Worm (Caenorhabditis elegans): ENCODE measurements around the gene egl-47.

Gene egl-47

DNA sequence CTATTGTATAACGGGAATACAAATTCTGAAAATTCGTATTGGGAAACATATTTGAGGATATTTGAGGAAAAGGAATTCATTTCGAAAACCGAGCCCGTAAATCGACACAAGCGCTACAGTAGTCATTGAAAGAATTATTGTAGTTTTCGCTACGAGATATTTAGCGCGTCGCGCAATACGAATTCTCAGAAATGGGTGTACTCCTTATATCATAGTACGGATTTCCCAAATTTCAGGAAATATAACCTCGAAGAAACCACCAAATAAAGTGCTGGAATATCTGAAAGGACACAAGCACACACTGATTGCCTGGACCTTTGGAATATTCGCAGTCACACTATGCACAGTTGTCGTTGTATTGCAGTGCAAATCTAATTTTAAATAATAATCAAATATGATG, 28.0 kb downstream of the egl-47 start:
- no peak for TF ChIP-seq nhr-10 (tag; optimal IDR thresholded peaks at IDR 0.05)
- TF ChIP-seq nhr-77 (tag; optimal IDR thresholded peaks at IDR 0.05): no peak
- no peak for TF ChIP-seq nhr-23 (tag; optimal IDR thresholded peaks at IDR 0.05)
- no peak for TF ChIP-seq blmp-1 (tag; optimal IDR thresholded peaks at IDR 0.05; ENCODE audit: insufficient read depth)
- TF ChIP-seq ztf-1 (GFP tag; conservative IDR thresholded peaks at IDR 0.05): no peak
- no peak for TF ChIP-seq nhr-12 (tag; optimal IDR thresholded peaks at IDR 0.05)
- TF ChIP-seq peb-1 (tag; optimal IDR thresholded peaks at IDR 0.05): no peak
- no peak for TF ChIP-seq nhr-129 (tag; optimal IDR thresholded peaks at IDR 0.05)
- no peak for TF ChIP-seq zag-1 (tag; optimal IDR thresholded peaks at IDR 0.05)
- no peak for TF ChIP-seq F13H6.1 (tag; optimal IDR thresholded peaks at IDR 0.05)
- TF ChIP-seq unc-62 (GFP tag; optimal IDR thresholded peaks at IDR 0.05): no peak
- TF ChIP-seq fos-1 (tag; optimal IDR thresholded peaks at IDR 0.05): no peak

DNA sequence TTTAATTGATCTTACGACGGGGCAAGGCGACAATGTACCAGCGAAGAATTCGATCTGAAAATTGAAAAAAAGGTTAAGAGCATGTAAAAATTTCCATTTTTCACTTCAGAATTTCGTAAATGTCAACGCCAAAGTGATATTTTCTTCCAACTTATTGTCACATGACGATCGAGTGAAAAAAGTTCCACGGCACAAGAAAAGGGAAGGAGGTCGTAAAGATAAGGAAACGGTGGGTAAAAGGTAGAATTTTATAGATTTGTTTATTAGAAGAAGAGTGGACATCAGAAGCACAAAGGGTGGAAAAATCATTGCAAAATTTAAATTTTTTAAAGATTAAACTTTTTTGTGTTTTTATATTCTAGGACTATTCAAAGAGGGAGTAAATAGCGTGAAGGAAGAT, 28.6 kb downstream of the egl-47 start:
- TF ChIP-seq crh-2 (tag; optimal IDR thresholded peaks at IDR 0.05) (peak; percentile 22), sem-4 (tag; optimal IDR thresholded peaks at IDR 0.05) (no peak), fos-1 (tag; optimal IDR thresholded peaks at IDR 0.05) (peak; percentile 50), gmeb-1 (tag; optimal IDR thresholded peaks at IDR 0.05) (peak; percentile 37)

DNA sequence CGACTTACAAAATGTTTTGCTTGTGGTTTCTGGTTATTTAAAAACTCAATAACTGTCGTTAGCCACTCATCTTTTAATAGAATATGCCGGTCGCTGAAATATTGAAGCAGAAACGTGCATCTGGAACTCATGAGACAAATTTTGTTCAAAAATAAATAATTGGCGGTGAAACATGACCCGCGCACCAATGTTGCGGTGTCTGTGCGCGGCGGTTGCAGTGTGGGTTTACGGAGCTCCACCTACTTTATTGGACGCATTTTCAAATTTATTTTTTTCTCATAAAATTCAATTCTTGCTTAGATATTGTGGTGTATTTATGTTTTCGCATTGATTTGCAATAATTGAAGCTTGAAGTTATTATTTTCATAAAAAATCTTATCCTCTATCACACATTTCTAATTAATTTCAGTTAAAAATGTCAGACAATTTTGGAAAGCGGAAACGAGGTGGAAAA, 31.3 kb downstream of the egl-47 start, which contains the start of the genes rmh-2 and suds-3:
rmh-2 (minus strand) TSS at position 164 of the 454 bp plus-strand sequence.
suds-3 (plus strand) TSS at position 404 of the 454 bp plus-strand sequence.
- TF ChIP-seq nhr-129 (tag; optimal IDR thresholded peaks at IDR 0.05) (peak; percentile 52), nhr-21 (tag; optimal IDR thresholded peaks at IDR 0.05) (peak; percentile 9), snpc-4 (tag; optimal IDR thresholded peaks at IDR 0.05) (no peak), unc-55 (GFP tag; optimal IDR thresholded peaks at IDR 0.05) (peak; percentile 70), gmeb-1 (tag; optimal IDR thresholded peaks at IDR 0.05) (peak; percentile 83), peb-1 (tag; optimal IDR thresholded peaks at IDR 0.05) (no peak), lin-11 (tag; optimal IDR thresholded peaks at IDR 0.05) (peak; percentile 51), R02D3.7 (tag; optimal IDR thresholded peaks at IDR 0.05) (peak; percentile 54), lin-13 (GFP tag; optimal IDR thresholded peaks at IDR 0.05) (peak; percentile 1)

DNA sequence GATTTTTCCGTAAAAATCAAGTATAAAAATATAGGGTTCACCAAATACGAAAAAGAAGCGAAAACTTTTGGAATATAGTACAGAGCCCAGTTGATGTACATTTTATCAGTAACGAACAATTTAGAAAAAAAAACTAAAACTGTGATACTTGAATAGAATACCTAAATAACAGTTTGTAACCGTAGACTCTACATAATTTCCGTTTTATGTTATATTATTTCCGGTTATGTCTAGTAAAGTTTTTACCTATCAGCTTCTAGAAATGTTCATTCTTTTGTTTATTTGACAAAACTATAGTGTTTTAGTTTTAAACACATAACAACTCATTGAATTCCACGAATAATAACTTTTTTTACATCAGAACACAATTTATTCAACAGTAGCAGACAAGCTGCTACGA, 38.1 kb downstream of the egl-47 start, which contains the start of gene srj-33:
srj-33 (minus strand) TSS at position 101 of the 400 bp plus-strand sequence.
- TF ChIP-seq Y55F3AM.14 (GFP tag; optimal IDR thresholded peaks at IDR 0.05): no peak
- TF ChIP-seq sem-4 (tag; optimal IDR thresholded peaks at IDR 0.05): no peak
- no peak for TF ChIP-seq ZK546.5 (tag; optimal IDR thresholded peaks at IDR 0.05)
- no peak for TF ChIP-seq crh-2 (tag; optimal IDR thresholded peaks at IDR 0.05)
- no peak for TF ChIP-seq nhr-10 (tag; optimal IDR thresholded peaks at IDR 0.05)
- no peak for TF ChIP-seq lin-39 (tag; optimal IDR thresholded peaks at IDR 0.05)
- TF ChIP-seq ama-1 (optimal IDR thresholded peaks at IDR 0.05): no peak
- TF ChIP-seq lsy-2 (tag; optimal IDR thresholded peaks at IDR 0.05): no peak
- no peak for TF ChIP-seq ztf-4 (tag; optimal IDR thresholded peaks at IDR 0.05)
- TF ChIP-seq mdl-1 (tag; optimal IDR thresholded peaks at IDR 0.05): no peak
- no peak for TF ChIP-seq snpc-4 (tag; optimal IDR thresholded peaks at IDR 0.05)
- TF ChIP-seq nhr-25 (tag; optimal IDR thresholded peaks at IDR 0.05): no peak
- no peak for TF ChIP-seq alr-1 (tag; optimal IDR thresholded peaks at IDR 0.05)
- no peak for TF ChIP-seq unc-55 (GFP tag; optimal IDR thresholded peaks at IDR 0.05)

DNA sequence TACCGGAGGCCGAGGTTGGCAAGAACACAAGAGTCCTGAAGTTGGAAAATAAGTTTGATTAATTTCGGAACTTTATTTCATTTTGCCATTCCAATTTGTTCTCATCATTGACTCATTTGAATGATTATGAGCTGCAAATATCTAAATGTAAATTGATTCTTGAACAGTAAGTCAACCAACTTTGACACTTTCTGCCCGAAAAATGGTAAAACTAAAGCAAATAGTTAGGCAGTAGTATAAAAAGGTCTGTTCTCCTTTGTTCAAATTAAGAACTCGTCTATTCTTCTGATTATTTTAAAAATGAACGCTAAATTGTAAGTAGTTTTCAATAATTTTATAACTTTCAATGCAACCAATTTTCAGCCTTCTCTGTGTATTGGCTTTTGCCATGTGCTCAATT, 43.7 kb downstream of the egl-47 start, which contains the start of gene fipr-12:
fipr-12 (plus strand) TSS at position 301 of the 400 bp plus-strand sequence.
- TF ChIP-seq mab-5 (tag; optimal IDR thresholded peaks at IDR 0.05) (no peak), elt-3 (tag; optimal IDR thresholded peaks at IDR 0.05) (no peak), unc-55 (GFP tag; optimal IDR thresholded peaks at IDR 0.05) (no peak), F13H6.1 (tag; optimal IDR thresholded peaks at IDR 0.05) (no peak), nhr-12 (tag; optimal IDR thresholded peaks at IDR 0.05) (no peak), peb-1 (tag; optimal IDR thresholded peaks at IDR 0.05) (no peak), alr-1 (tag; optimal IDR thresholded peaks at IDR 0.05) (no peak), sem-4 (tag; optimal IDR thresholded peaks at IDR 0.05) (no peak), nhr-23 (tag; optimal IDR thresholded peaks at IDR 0.05) (no peak), snpc-4 (tag; optimal IDR thresholded peaks at IDR 0.05) (no peak), nhr-6 (tag; optimal IDR thresholded peaks at IDR 0.05) (no peak), ztf-1 (GFP tag; conservative IDR thresholded peaks at IDR 0.05) (no peak), nhr-25 (tag; optimal IDR thresholded peaks at IDR 0.05) (no peak), skn-1 (tag; optimal IDR thresholded peaks at IDR 0.05) (no peak), nhr-21 (tag; optimal IDR thresholded peaks at IDR 0.05) (no peak), mdl-1 (tag; optimal IDR thresholded peaks at IDR 0.05) (no peak), crh-2 (tag; optimal IDR thresholded peaks at IDR 0.05) (no peak), nhr-11 (tag; optimal IDR thresholded peaks at IDR 0.05) (no peak)

Data from whole organism, L2 larva.